Fruit fly (Drosophila melanogaster): Measurements from ENCODE around the gene Rnmt.

dm6 chr2L:15055105-15055504 is 45.4 kb downstream of the Rnmt start:
- TF ChIP-seq CG9948 (tag; optimal IDR thresholded peaks at IDR 0.05) (no peak), CG17806 (tag; optimal IDR thresholded peaks at IDR 0.05) (no peak), CG8301 (tag; optimal IDR thresholded peaks at IDR 0.05) (no peak), EcR (GFP tag; optimal IDR thresholded peaks at IDR 0.05) (no peak), Pif1B (GFP tag; optimal IDR thresholded peaks at IDR 0.05) (no peak), Ets98B (GFP tag; IDR thresholded peaks at IDR 0.05) (no peak), gl (tag; optimal IDR thresholded peaks at IDR 0.05) (no peak), CG12605 (GFP tag; IDR thresholded peaks at IDR 0.05) (no peak), CG8159 (tag; optimal IDR thresholded peaks at IDR 0.05) (no peak), CG13204 (GFP tag; optimal IDR thresholded peaks at IDR 0.05) (no peak), CG32121 (GFP tag; IDR thresholded peaks at IDR 0.05) (no peak)

All from whole organism, pupa.